Fruit fly (Drosophila melanogaster): ENCODE results near the gene noc.

Gene noc

DNA sequence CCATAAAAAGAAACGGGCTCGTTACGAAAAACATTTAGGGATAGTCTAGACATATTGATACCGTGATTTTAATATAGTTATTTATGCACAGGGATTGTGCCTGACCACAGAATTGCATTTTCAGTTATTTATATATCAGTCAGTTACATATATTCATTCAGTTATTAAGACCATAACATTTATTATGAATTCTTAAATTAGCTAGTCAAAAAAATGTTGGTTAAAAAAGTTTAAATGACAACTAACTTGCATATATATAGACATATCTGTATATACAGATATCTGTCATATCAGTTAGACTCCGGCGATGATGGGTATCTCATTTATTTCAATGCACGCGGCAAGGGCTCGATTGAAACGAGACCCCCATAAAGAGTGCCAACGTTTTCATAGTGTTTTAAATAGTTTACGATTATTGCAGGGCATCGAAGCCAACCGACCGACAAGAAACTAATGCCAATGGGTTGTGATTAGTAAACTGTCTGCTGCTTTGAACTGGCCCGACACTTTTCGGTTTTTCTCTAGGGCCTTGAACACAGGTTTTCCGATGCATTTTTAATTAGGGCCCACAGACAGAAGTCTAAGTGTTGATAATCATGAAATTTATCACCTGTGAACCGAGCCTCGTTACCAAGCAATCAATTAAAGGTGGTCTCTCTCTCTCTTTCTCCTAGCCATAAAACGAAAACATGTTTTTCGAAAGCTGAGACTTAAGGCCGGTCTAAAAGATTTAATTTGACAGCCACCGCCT lies 27.8 kb upstream of the noc start (continued):
- TF ChIP-seq CG17328 (GFP tag; IDR thresholded peaks at IDR 0.05) (peak; percentile 14; the same call in 1 of the 2 replicates), CG1792 (GFP tag; optimal IDR thresholded peaks at IDR 0.05) (no peak), shn (GFP tag; optimal IDR thresholded peaks at IDR 0.05) (no peak), Mad (GFP tag; optimal IDR thresholded peaks at IDR 0.05) (no peak), CG7372 (GFP tag; IDR thresholded peaks at IDR 0.05) (peak; percentile 53), crp (GFP tag; optimal IDR thresholded peaks at IDR 0.05) (peak in 1 of 2 experiments; percentile 3), fd64A (GFP tag; optimal IDR thresholded peaks at IDR 0.05) (peak; percentile 79), CG31441 (GFP tag; IDR thresholded peaks at IDR 0.05) (peak; percentile 88), CG10431 (GFP tag; optimal IDR thresholded peaks at IDR 0.05) (peak; percentile 5), Dbx (GFP tag; IDR thresholded peaks at IDR 0.05) (no peak), nmo (GFP tag; optimal IDR thresholded peaks at IDR 0.05) (peak; percentile 89), Blimp-1 (GFP tag; optimal IDR thresholded peaks at IDR 0.05) (peak; percentile 85), Antp (GFP tag; optimal IDR thresholded peaks at IDR 0.05) (peak; percentile 43), eve (GFP tag; optimal IDR thresholded peaks at IDR 0.05) (peak in 1 of 2 experiments; percentile 49), zfh2 (GFP tag; optimal IDR thresholded peaks at IDR 0.05) (no peak), Med (GFP tag) (peak; percentile 60), CG30431 (GFP tag; optimal IDR thresholded peaks at IDR 0.05) (peak; percentile 29), sc (optimal IDR thresholded peaks at IDR 0.05) (no peak), sc (GFP tag; optimal IDR thresholded peaks at IDR 0.05) (peak; percentile 79), CG7786 (GFP tag; optimal IDR thresholded peaks at IDR 0.05) (no peak), D (optimal IDR thresholded peaks at IDR 0.05) (no peak), D (GFP tag; optimal IDR thresholded peaks at IDR 0.05) (peak; percentile 90), salm (tag; optimal IDR thresholded peaks at IDR 0.05) (peak; percentile 27), cas (GFP tag; IDR thresholded peaks at IDR 0.05) (no peak), pb (GFP tag; optimal IDR thresholded peaks at IDR 0.05) (no peak), CG8359 (GFP tag; optimal IDR thresholded peaks at IDR 0.05; ENCODE audit: borderline replicate concordance) (peak; percentile 72), CG15696 (tag; optimal IDR thresholded peaks at IDR 0.05) (peak; percentile 90), fd96Cb (tag; optimal IDR thresholded peaks at IDR 0.05) (peak; percentile 90), cad (GFP tag; optimal IDR thresholded peaks at IDR 0.05) (peak; percentile 16), CG12942 (GFP tag; optimal IDR thresholded peaks at IDR 0.05) (no peak), wor (GFP tag; IDR thresholded peaks at IDR 0.05) (peak; percentile 52; the same call in 1 of the 2 replicates), GATAe (GFP tag; conservative IDR thresholded peaks at IDR 0.05) (no peak), Abd-B (GFP tag; optimal IDR thresholded peaks at IDR 0.05) (peak; percentile 89), ind (GFP tag; optimal IDR thresholded peaks at IDR 0.05) (peak; percentile 73), scrt (GFP tag; optimal IDR thresholded peaks at IDR 0.05) (peak; percentile 42), p53 (GFP tag; optimal IDR thresholded peaks at IDR 0.05) (no peak), twi (tag; optimal IDR thresholded peaks at IDR 0.05) (peak; percentile 43), TFAM (GFP tag; optimal IDR thresholded peaks at IDR 0.05) (peak; percentile 58), Hr39 (optimal IDR thresholded peaks at IDR 0.05) (no peak), CG17829 (tag; optimal IDR thresholded peaks at IDR 0.05) (peak; percentile 94), CG11247 (GFP tag; IDR thresholded peaks at IDR 0.05) (no peak), CG4328 (GFP tag; optimal IDR thresholded peaks at IDR 0.05) (peak; percentile 22), CG13894 (tag; optimal IDR thresholded peaks at IDR 0.05) (no peak), kay (GFP tag; optimal IDR thresholded peaks at IDR 0.05) (peak; percentile 64), CG17186 (GFP tag; optimal IDR thresholded peaks at IDR 0.05) (peak; percentile 43), zfh1 (GFP tag; IDR thresholded peaks at IDR 0.05) (0 out of 3 replicates have a peak, but pooled peaks have one; percentile 53), CG15479 (GFP tag; optimal IDR thresholded peaks at IDR 0.05) (no peak), lov (optimal IDR thresholded peaks at IDR 0.05) (no peak), lov (GFP tag; IDR thresholded peaks at IDR 0.05) (peak; percentile 51; the same call in 1 of the 3 replicates), schlank (tag; optimal IDR thresholded peaks at IDR 0.05) (no peak), ham (GFP tag; IDR thresholded peaks at IDR 0.05) (no peak)

Measured in whole organism, embryonic.